Worm (Caenorhabditis elegans) whole organism, mixed stage, embryonic: ENCODE measurements around the gene srw-69.

Experiments used
- M03D4.4 ChIP-seq: sonication (generic microtip); optimal IDR thresholded peaks from 2 replicates; lab custom pipeline; 2017; ENCODE audit warnings: mild to moderate bottlenecking, missing genetic modification characterization, missing compliant biosample characterization
- ces-1 ChIP-seq: fragments of 150-350 bp; optimal IDR thresholded peaks from 2 replicates; lab custom pipeline; 2014; ENCODE audit warnings: missing biosample characterization, missing genetic modification reagents, missing genetic modification characterization
- elt-1 ChIP-seq: sonication (generic microtip); optimal IDR thresholded peaks from 2 replicates; lab custom pipeline; 2017; ENCODE audit warnings: missing genetic modification characterization, mild to moderate bottlenecking, missing compliant biosample characterization, antibody characterized with exemption, moderate library complexity, borderline replicate concordance; ENCODE audit not compliant: insufficient read depth
- mls-2 ChIP-seq: sonication (generic microtip); optimal IDR thresholded peaks from 2 replicates; lab custom pipeline; 2016; ENCODE audit warnings: mild to moderate bottlenecking, missing genetic modification characterization, moderate library complexity, missing compliant biosample characterization
- nhr-12 ChIP-seq: fragments of 150-350 bp; optimal IDR thresholded peaks from 2 replicates; lab custom pipeline; 2014; ENCODE audit warnings: missing biosample characterization, missing genetic modification characterization
- nhr-28 ChIP-seq: fragments of 150-350 bp; optimal IDR thresholded peaks from 2 replicates; lab custom pipeline; 2014; ENCODE audit warnings: missing biosample characterization, missing genetic modification characterization
- nhr-76 ChIP-seq: sonication (generic microtip); optimal IDR thresholded peaks from 2 replicates; lab custom pipeline; 2017; ENCODE audit warnings: missing biosample characterization, missing genetic modification characterization
- pha-4 ChIP-seq: fragments of 150-350 bp; optimal IDR thresholded peaks from 2 replicates; lab custom pipeline; 2018; ENCODE audit warnings: missing biosample characterization, missing genetic modification reagents, missing genetic modification characterization
- unc-62 ChIP-seq: fragments of 150-350 bp; optimal IDR thresholded peaks from 2 replicates; lab custom pipeline; 2014; ENCODE audit warnings: missing biosample characterization, missing genetic modification reagents, missing genetic modification characterization
- ztf-11 ChIP-seq: fragments of 150-350 bp; optimal IDR thresholded peaks from 2 replicates; lab custom pipeline; 2014; ENCODE audit warnings: missing biosample characterization, missing genetic modification characterization

- no peak for TF ChIP-seq nhr-28
- no peak for TF ChIP-seq unc-62 (GFP tag; lab: Kevin White, UChicago)
- no peak for TF ChIP-seq mls-2
- no peak for TF ChIP-seq nhr-12 (tag; lab: Kevin White, UChicago)
- TF ChIP-seq ces-1, result no peak
- no peak for TF ChIP-seq ztf-11 (tag; lab: Kevin White, UChicago)
- TF ChIP-seq nhr-76 (tag; lab: Kevin White, UChicago), result no peak
- no peak for TF ChIP-seq elt-1 (tag; lab: Kevin White, UChicago)
- no peak for TF ChIP-seq M03D4.4
- no peak for TF ChIP-seq pha-4
Measured at ce11 chrV:7387755-7388154, 41.0 kb downstream of the srw-69 start, which contains the start of gene C02H6.3.
